Fruit fly (Drosophila melanogaster) whole organism, embryonic: ENCODE results near the gene Mettl2.

Source experiments
- ATbp ChIP-seq: fragments of 200-800 bp; sonication (Bioruptor generic); optimal IDR thresholded peaks from 2 replicates; lab custom pipeline; 2017; ENCODE audit warnings: missing biosample characterization, mild to moderate bottlenecking, missing genetic modification characterization, missing genetic modification reagents
- Adf1 ChIP-seq: fragments of 200-800 bp; sonication (Bioruptor generic); IDR thresholded peaks from 2 replicates; pipeline ENCODE4 v1.3.6; 2022; ENCODE audit warnings: missing biosample characterization, missing genetic modification characterization
- Antp ChIP-seq: fragments of 200-800 bp; sonication (Bioruptor generic); optimal IDR thresholded peaks from 3 replicates; lab custom pipeline; 2016; ENCODE audit warnings: missing biosample characterization, missing genetic modification characterization
- Bgb ChIP-seq: fragments of 200-800 bp; sonication (Bioruptor generic); IDR thresholded peaks from 2 replicates; pipeline ENCODE4 v1.3.6; 2022; ENCODE audit warnings: missing biosample characterization, missing genetic modification characterization; ENCODE audit not compliant: partially characterized antibody
- Bteb2 ChIP-seq: fragments of 200-800 bp; sonication (Bioruptor generic); optimal IDR thresholded peaks from 2 replicates; lab custom pipeline; 2016; ENCODE audit warnings: missing biosample characterization, missing genetic modification characterization
- CG10565 ChIP-seq: fragments of 200-800 bp; sonication (Bioruptor generic); optimal IDR thresholded peaks from 3 replicates; lab custom pipeline; 2016; ENCODE audit warnings: missing biosample characterization, mild to moderate bottlenecking, missing genetic modification characterization
- CG11398 ChIP-seq: fragments of 200-800 bp; sonication (Bioruptor generic); optimal IDR thresholded peaks from 2 replicates; lab custom pipeline; 2016; ENCODE audit warnings: missing biosample characterization, missing genetic modification characterization
- CG14441 ChIP-seq: fragments of 200-800 bp; sonication (Bioruptor generic); IDR thresholded peaks from 2 replicates; pipeline ENCODE4 v1.3.6; 2022; ENCODE audit warnings: missing biosample characterization, missing genetic modification characterization
- CG16813 ChIP-seq: fragments of 200-800 bp; sonication (Bioruptor generic); IDR thresholded peaks from 3 replicates; pipeline ENCODE4 v1.3.6; 2022; ENCODE audit warnings: missing biosample characterization, missing genetic modification characterization; ENCODE audit not compliant: partially characterized antibody
- CG17612 ChIP-seq: fragments of 200-800 bp; sonication (Bioruptor generic); IDR thresholded peaks from 2 replicates; pipeline ENCODE4 v1.3.6; 2022; ENCODE audit warnings: missing biosample characterization, missing genetic modification characterization
- CG1832 ChIP-seq: fragments of 200-800 bp; sonication (Bioruptor generic); optimal IDR thresholded peaks from 2 replicates; lab custom pipeline; 2017; ENCODE audit warnings: missing biosample characterization, mild to moderate bottlenecking, missing genetic modification characterization, inconsistent platforms
- CG3163 ChIP-seq: fragments of 200-800 bp; sonication (Bioruptor generic); optimal IDR thresholded peaks from 3 replicates; lab custom pipeline; 2016; ENCODE audit warnings: missing biosample characterization, missing genetic modification characterization
- CG34422 ChIP-seq: fragments of 200-800 bp; sonication (Bioruptor generic); IDR thresholded peaks from 3 replicates; pipeline ENCODE4 v1.3.6; 2022; ENCODE audit warnings: missing biosample characterization, missing genetic modification characterization
- CG42726 ChIP-seq: fragments of 200-800 bp; sonication (Bioruptor generic); IDR thresholded peaks from 2 replicates; pipeline ENCODE4 v1.3.6; 2022; ENCODE audit warnings: missing biosample characterization, missing genetic modification characterization; ENCODE audit not compliant: partially characterized antibody
- CG43689 ChIP-seq: fragments of 200-800 bp; sonication (Bioruptor generic); IDR thresholded peaks from 2 replicates; pipeline ENCODE4 v1.3.6; 2022; ENCODE audit warnings: missing biosample characterization, missing genetic modification characterization
- CG4404 ChIP-seq: fragments of 200-800 bp; sonication (Bioruptor generic); IDR thresholded peaks from 2 replicates; pipeline ENCODE4 v1.3.6; 2022; ENCODE audit warnings: missing biosample characterization, missing genetic modification characterization
- CG4820 ChIP-seq: fragments of 200-800 bp; sonication (Bioruptor generic); optimal IDR thresholded peaks from 3 replicates; lab custom pipeline; 2016; ENCODE audit warnings: missing biosample characterization, missing genetic modification characterization
- CG6689 ChIP-seq: fragments of 200-800 bp; sonication (Bioruptor generic); IDR thresholded peaks from 2 replicates; pipeline ENCODE4 v1.3.6; 2022; ENCODE audit warnings: missing biosample characterization, missing genetic modification characterization
- CG9437 ChIP-seq: fragments of 200-800 bp; sonication (Bioruptor generic); optimal IDR thresholded peaks from 2 replicates; lab custom pipeline; 2018; ENCODE audit warnings: missing biosample characterization, mild to moderate bottlenecking, missing genetic modification characterization
- CTCF ChIP-seq: fragments of 200-800 bp; sonication (Bioruptor generic); optimal IDR thresholded peaks from 2 replicates; lab custom pipeline; 2017; ENCODE audit warnings: missing biosample characterization, mild to moderate bottlenecking, missing genetic modification characterization, moderate library complexity
- D19B ChIP-seq: fragments of 200-800 bp; sonication (Bioruptor generic); optimal IDR thresholded peaks from 2 replicates; lab custom pipeline; 2017; ENCODE audit warnings: missing biosample characterization, mild to moderate bottlenecking, missing genetic modification characterization
- Deaf1 ChIP-seq: fragments of 200-800 bp; optimal IDR thresholded peaks from 3 replicates; lab custom pipeline; 2019; ENCODE audit warnings: missing biosample characterization, mild to moderate bottlenecking, missing genetic modification characterization, moderate library complexity
- Doc3 ChIP-seq: fragments of 200-800 bp; sonication (Bioruptor generic); IDR thresholded peaks from 3 replicates; pipeline ENCODE4 v1.3.6; 2022; ENCODE audit warnings: missing biosample characterization, missing genetic modification characterization; ENCODE audit not compliant: partially characterized antibody
- Ets65A ChIP-seq: fragments of 200-800 bp; sonication (Bioruptor generic); peaks from one replicate; lab custom pipeline; 2016; ENCODE audit warnings: missing biosample characterization, missing genetic modification characterization
- Ets97D ChIP-seq: fragments of 200-800 bp; sonication (Bioruptor generic); optimal IDR thresholded peaks from 3 replicates; lab custom pipeline; 2016; ENCODE audit warnings: missing biosample characterization, missing genetic modification characterization
- H15 ChIP-seq: fragments of 200-800 bp; sonication (Bioruptor generic); IDR thresholded peaks from 3 replicates; pipeline ENCODE4 v1.3.6; 2022; ENCODE audit warnings: missing biosample characterization, missing genetic modification characterization
- Meics ChIP-seq: fragments of 200-800 bp; sonication (Bioruptor generic); optimal IDR thresholded peaks from 2 replicates; lab custom pipeline; 2017; ENCODE audit warnings: missing biosample characterization, mild to moderate bottlenecking, missing genetic modification characterization
- Optix ChIP-seq: fragments of 200-800 bp; sonication (Bioruptor generic); IDR thresholded peaks from 3 replicates; pipeline ENCODE4 v1.3.6; 2022; ENCODE audit warnings: missing biosample characterization, missing genetic modification characterization
- Pdp1 ChIP-seq, 2 experiments: fragments of 200-800 bp; sonication (Bioruptor generic); optimal IDR thresholded peaks; 3 replicates each; lab custom pipeline; 2016; ENCODE audit warnings: missing biosample characterization in 2 of 2, missing genetic modification characterization in 2 of 2, mild to moderate bottlenecking in 1 of 2, moderate library complexity in 1 of 2
- Side ChIP-seq: fragments of 200-800 bp; sonication (Bioruptor generic); optimal IDR thresholded peaks from 2 replicates; lab custom pipeline; 2016; ENCODE audit warnings: missing biosample characterization, missing genetic modification characterization
- Usf ChIP-seq: fragments of 200-800 bp; sonication (Bioruptor generic); optimal IDR thresholded peaks from 2 replicates; lab custom pipeline; 2017; ENCODE audit warnings: missing genotype, missing biosample characterization, missing genetic modification characterization
- amos ChIP-seq: fragments of 200-800 bp; sonication (Bioruptor generic); IDR thresholded peaks from 2 replicates; pipeline ENCODE4 v1.3.6; 2022; ENCODE audit warnings: missing biosample characterization, missing genetic modification characterization; ENCODE audit not compliant: partially characterized antibody
- ash1 ChIP-seq: fragments of 200-800 bp; sonication (Bioruptor generic); optimal IDR thresholded peaks from 2 replicates; lab custom pipeline; 2018; ENCODE audit warnings: missing biosample characterization, mild to moderate bottlenecking, missing genetic modification characterization
- disco-r ChIP-seq: fragments of 200-800 bp; sonication (Bioruptor generic); optimal IDR thresholded peaks from 2 replicates; lab custom pipeline; 2016; ENCODE audit warnings: missing biosample characterization, missing genetic modification characterization
- hth ChIP-seq: fragments of >200 bp; optimal IDR thresholded peaks from 2 replicates; lab custom pipeline; 2017; ENCODE audit warnings: inconsistent platforms
- ind ChIP-seq: fragments of 200-800 bp; sonication (Bioruptor generic); optimal IDR thresholded peaks from 3 replicates; lab custom pipeline; 2016; ENCODE audit warnings: missing biosample characterization, missing genetic modification characterization
- jumu ChIP-seq: fragments of 200-800 bp; sonication (Bioruptor generic); optimal IDR thresholded peaks from 3 replicates; lab custom pipeline; 2016; ENCODE audit warnings: missing biosample characterization, missing genetic modification characterization
- knrl ChIP-seq: fragments of 200-800 bp; sonication (Bioruptor generic); IDR thresholded peaks from 3 replicates; pipeline ENCODE4 v1.3.6; 2022; ENCODE audit warnings: missing biosample characterization, missing genetic modification characterization; ENCODE audit not compliant: partially characterized antibody
- luna ChIP-seq: fragments of 200-800 bp; sonication (Bioruptor generic); optimal IDR thresholded peaks from 2 replicates; lab custom pipeline; 2016; ENCODE audit warnings: missing biosample characterization, missing genetic modification characterization
- org-1 ChIP-seq: fragments of 200-800 bp; sonication (Bioruptor generic); optimal IDR thresholded peaks from 2 replicates; lab custom pipeline; 2017; ENCODE audit warnings: missing biosample characterization, missing genetic modification characterization
- otp ChIP-seq: fragments of 200-800 bp; sonication (Bioruptor generic); IDR thresholded peaks from 3 replicates; pipeline ENCODE4, ENCODE4 v1.3.6; 2022; ENCODE audit warnings: missing biosample characterization, missing genetic modification characterization
- ro ChIP-seq: fragments of 200-800 bp; sonication (Bioruptor generic); IDR thresholded peaks from 2 replicates; pipeline ENCODE4 v1.3.6; 2022; ENCODE audit warnings: missing biosample characterization, missing genetic modification characterization
- sens-2 ChIP-seq: fragments of 200-800 bp; sonication (Bioruptor generic); IDR thresholded peaks from 2 replicates; pipeline ENCODE4 v1.3.6; 2022; ENCODE audit warnings: missing biosample characterization, missing genetic modification characterization
- seq ChIP-seq: fragments of 200-800 bp; sonication (Bioruptor generic); IDR thresholded peaks from 2 replicates; pipeline ENCODE4 v1.3.6; 2022; ENCODE audit warnings: missing biosample characterization, missing genetic modification characterization
- sim ChIP-seq: fragments of 200-800 bp; sonication (Bioruptor generic); IDR thresholded peaks from 2 replicates; pipeline ENCODE4 v1.3.6; 2022; ENCODE audit warnings: missing biosample characterization, missing genetic modification characterization
- sna ChIP-seq: fragments of 200-800 bp; sonication (Bioruptor generic); IDR thresholded peaks from 2 replicates; pipeline ENCODE4 v1.3.6; 2022; ENCODE audit warnings: missing biosample characterization, missing genetic modification characterization; ENCODE audit not compliant: partially characterized antibody
- tin ChIP-seq: fragments of 200-800 bp; sonication (Bioruptor generic); optimal IDR thresholded peaks from 3 replicates; lab custom pipeline; 2016; ENCODE audit warnings: missing biosample characterization, missing genetic modification characterization
- tna ChIP-seq: fragments of 200-800 bp; sonication (Bioruptor generic); IDR thresholded peaks from 2 replicates; pipeline ENCODE4 v1.3.6; 2022; ENCODE audit warnings: missing biosample characterization, missing genetic modification characterization; ENCODE audit not compliant: partially characterized antibody
- trem ChIP-seq: fragments of 200-800 bp; optimal IDR thresholded peaks from 3 replicates; lab custom pipeline; 2019; ENCODE audit warnings: missing biosample characterization, mild to moderate bottlenecking, missing genetic modification characterization, moderate library complexity
- unc-4 ChIP-seq: fragments of 200-800 bp; sonication (Bioruptor generic); IDR thresholded peaks from 2 replicates; pipeline ENCODE4 v1.3.6; 2022; ENCODE audit warnings: missing biosample characterization, missing genetic modification characterization; ENCODE audit not compliant: partially characterized antibody

Gene Mettl2

DNA sequence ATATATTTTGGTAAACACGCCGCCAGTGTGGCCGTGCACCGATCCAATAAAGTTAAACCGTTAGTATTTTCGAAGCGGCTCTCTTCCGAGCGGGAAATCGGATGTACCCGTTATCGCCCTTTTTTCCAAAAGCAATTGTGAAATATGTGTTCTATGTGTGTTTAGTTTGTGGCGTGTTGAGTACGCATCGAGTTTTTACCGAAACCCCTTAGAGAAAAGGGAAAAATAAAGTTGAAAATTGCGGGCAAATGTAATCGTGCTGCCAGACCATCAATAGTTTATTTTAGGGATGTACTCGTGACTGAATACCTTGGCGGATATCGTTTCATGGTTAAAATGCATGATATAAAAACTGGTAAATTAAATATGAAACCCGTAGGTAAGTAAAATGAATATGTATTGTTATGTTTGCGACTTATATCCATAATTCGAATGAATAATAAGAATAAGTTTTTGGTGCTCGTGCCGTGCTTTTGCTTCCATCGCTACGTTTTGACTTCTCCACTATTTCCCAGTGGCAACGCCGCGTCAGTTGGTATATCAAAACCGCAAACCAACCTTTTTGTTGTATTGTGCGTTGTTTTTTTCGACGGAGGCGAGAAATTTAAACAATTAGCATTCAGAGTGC, at the start of gene Mettl2, which contains the start of gene Bgb (continued):
- TF ChIP-seq CG1832 (GFP tag; lab: Kevin White, UChicago) (no peak), Doc3 (GFP tag; lab: Robert Waterston, UW) (peak; percentile 86), amos (peak; percentile 66), CG4404 (GFP tag; lab: Robert Waterston, UW) (peak; percentile 90), D19B (GFP tag; lab: Kevin White, UChicago) (peak; percentile 63), Ets97D (GFP tag; lab: Kevin White, UChicago) (peak; percentile 69), ind (GFP tag; lab: Kevin White, UChicago) (peak; percentile 90), Antp (GFP tag; lab: Kevin White, UChicago) (peak; percentile 87), CG42726 (GFP tag; lab: Robert Waterston, UW) (no peak), CG3163 (GFP tag; lab: Kevin White, UChicago) (peak; percentile 49), ro (GFP tag; lab: Robert Waterston, UW) (peak; percentile 66), CG16813 (GFP tag; lab: Robert Waterston, UW) (peak; percentile 84), ash1 (GFP tag; lab: Kevin White, UChicago) (no peak), Meics (GFP tag; lab: Kevin White, UChicago) (peak; percentile 75), Usf (peak; percentile 52), jumu (GFP tag; lab: Kevin White, UChicago) (peak; percentile 84), Bteb2 (GFP tag; lab: Kevin White, UChicago) (peak; percentile 56), CTCF (GFP tag; lab: Kevin White, UChicago) (no peak), knrl (GFP tag; lab: Robert Waterston, UW) (peak; percentile 87), luna (GFP tag; lab: Kevin White, UChicago) (peak; percentile 21), Deaf1 (tag; lab: Kevin White, UChicago) (peak; percentile 27), sens-2 (GFP tag; lab: Robert Waterston, UW) (no peak), tna (0 out of 2 replicates have a peak, but pooled peaks have one; percentile 9), H15 (peak; percentile 85), CG4820 (GFP tag; lab: Kevin White, UChicago) (peak; percentile 80), CG34422 (GFP tag; lab: Robert Waterston, UW) (peak; percentile 81), sim (GFP tag; lab: Robert Waterston, UW) (no peak), CG11398 (GFP tag; lab: Kevin White, UChicago) (no peak), CG17612 (GFP tag; lab: Robert Waterston, UW) (peak; percentile 69), tin (GFP tag; lab: Kevin White, UChicago) (peak; percentile 86), trem (peak; percentile 78), Pdp1 (GFP tag; optimal IDR thresholded peaks at IDR 0.05; lab: Kevin White, UChicago) (peak in 1 of 2 experiments; percentile 90), org-1 (GFP tag; lab: Kevin White, UChicago) (peak; percentile 13), seq (GFP tag; lab: Robert Waterston, UW) (peak; percentile 44; the same call in 1 of the 2 replicates), Adf1 (GFP tag; lab: Robert Waterston, UW) (no peak), otp (GFP tag; lab: Robert Waterston, UW) (0 out of 3 replicates have a peak, but pooled peaks have one; percentile 34), disco-r (peak; percentile 60), sna (GFP tag; lab: Robert Waterston, UW) (peak; percentile 69; the same call in 1 of the 2 replicates), Optix (GFP tag; lab: Robert Waterston, UW) (peak; percentile 52; the same call in 1 of the 3 replicates), CG10565 (peak; percentile 1), unc-4 (GFP tag; lab: Robert Waterston, UW) (peak; percentile 72), CG14441 (peak; percentile 81), ATbp (GFP tag; lab: Kevin White, UChicago) (no peak), Ets65A (GFP tag; lab: Kevin White, UChicago) (peak; percentile 98), CG43689 (GFP tag; lab: Robert Waterston, UW) (no peak), hth (lab: Kevin White, UChicago) (no peak), CG6689 (peak; percentile 88), Side (peak; percentile 72), Bgb (GFP tag; lab: Robert Waterston, UW) (peak; percentile 88), CG9437 (GFP tag; lab: Kevin White, UChicago) (peak; percentile 61)
